Fruit fly (Drosophila melanogaster) whole organism, embryonic: ENCODE measurements around the gene her.
A peak's percentile ranks its signal among the peaks of the same experiment; 100 is the strongest.

Source experiments
- Atf3 ChIP-seq: fragments of 200-800 bp; sonication (Bioruptor generic); optimal IDR thresholded peaks from 3 replicates; lab custom pipeline; 2016; ENCODE audit warnings: missing biosample characterization, missing genetic modification characterization
- Awh ChIP-seq: fragments of 200-800 bp; sonication (Bioruptor generic); IDR thresholded peaks from 2 replicates; pipeline ENCODE4, ENCODE4 v1.3.6; 2022; ENCODE audit warnings: missing biosample characterization, missing genetic modification characterization
- CG11247 ChIP-seq: fragments of 200-800 bp; sonication (Bioruptor generic); IDR thresholded peaks from 2 replicates; pipeline ENCODE4 v1.3.6; 2022; ENCODE audit warnings: missing biosample characterization, missing genetic modification characterization
- CG11696 ChIP-seq: fragments of 200-800 bp; sonication (Bioruptor generic); IDR thresholded peaks from 2 replicates; pipeline ENCODE4 v1.3.6; 2022; ENCODE audit warnings: missing biosample characterization, missing genetic modification characterization
- CG11723 ChIP-seq: fragments of 200-800 bp; sonication (Bioruptor generic); optimal IDR thresholded peaks from 2 replicates; lab custom pipeline; 2017; ENCODE audit warnings: missing biosample characterization, mild to moderate bottlenecking, missing genetic modification characterization
- CG13123 ChIP-seq: fragments of 200-800 bp; sonication (Bioruptor generic); optimal IDR thresholded peaks from 2 replicates; lab custom pipeline; 2016; ENCODE audit warnings: missing biosample characterization, missing genetic modification characterization
- CG17328 ChIP-seq: fragments of 200-800 bp; sonication (Bioruptor generic); IDR thresholded peaks from 2 replicates; pipeline ENCODE4 v1.3.6; 2022; ENCODE audit warnings: missing biosample characterization, missing genetic modification characterization
- CG17361 ChIP-seq: fragments of 200-800 bp; sonication (Bioruptor generic); IDR thresholded peaks from 3 replicates; pipeline ENCODE4 v1.3.6; 2022; ENCODE audit warnings: missing biosample characterization, missing genetic modification characterization
- CG17912 ChIP-seq: fragments of 200-800 bp; sonication (Bioruptor generic); optimal IDR thresholded peaks from 2 replicates; lab custom pipeline; 2018; ENCODE audit warnings: missing biosample characterization, mild to moderate bottlenecking, missing genetic modification characterization
- CG1792 ChIP-seq: fragments of 200-800 bp; sonication (Bioruptor generic); optimal IDR thresholded peaks from 2 replicates; lab custom pipeline; 2016; ENCODE audit warnings: missing biosample characterization, missing genetic modification characterization
- CG18619 ChIP-seq: fragments of 200-800 bp; sonication (Bioruptor generic); optimal IDR thresholded peaks from 3 replicates; lab custom pipeline; 2017; ENCODE audit warnings: missing biosample characterization, mild to moderate bottlenecking, missing genetic modification characterization
- CG18764 ChIP-seq: fragments of 200-800 bp; sonication (Bioruptor generic); optimal IDR thresholded peaks from 3 replicates; lab custom pipeline; 2016; ENCODE audit warnings: missing biosample characterization, missing genetic modification characterization
- CG2120 ChIP-seq: fragments of 200-800 bp; sonication (Bioruptor generic); optimal IDR thresholded peaks from 3 replicates; lab custom pipeline; 2016; ENCODE audit warnings: missing biosample characterization, missing genetic modification characterization
- CG30431 ChIP-seq: fragments of 200-800 bp; sonication (Bioruptor generic); optimal IDR thresholded peaks from 2 replicates; lab custom pipeline; 2017; ENCODE audit warnings: missing biosample characterization, missing genetic modification characterization
- CG3065 ChIP-seq: fragments of 200-800 bp; sonication (Bioruptor generic); optimal IDR thresholded peaks from 2 replicates; lab custom pipeline; 2016; ENCODE audit warnings: missing biosample characterization, missing genetic modification characterization
- CG3407 ChIP-seq: fragments of 200-800 bp; sonication (Bioruptor generic); optimal IDR thresholded peaks from 2 replicates; lab custom pipeline; 2018; ENCODE audit warnings: missing biosample characterization, mild to moderate bottlenecking, missing genetic modification characterization
- CG34376 ChIP-seq: fragments of 200-800 bp; sonication (Bioruptor generic); optimal IDR thresholded peaks from 2 replicates; lab custom pipeline; 2018; ENCODE audit warnings: missing biosample characterization, mild to moderate bottlenecking, missing genetic modification characterization
- CG3726 ChIP-seq: fragments of 200-800 bp; sonication (Bioruptor generic); IDR thresholded peaks from 3 replicates; pipeline ENCODE4, ENCODE4 v1.3.6; 2022; ENCODE audit warnings: missing biosample characterization, missing genetic modification characterization
- CG3995 ChIP-seq: fragments of 200-800 bp; sonication (Bioruptor generic); optimal IDR thresholded peaks from 3 replicates; lab custom pipeline; 2016; ENCODE audit warnings: missing biosample characterization, missing genetic modification characterization
- CG4730 ChIP-seq: fragments of 200-800 bp; sonication (Bioruptor generic); IDR thresholded peaks from 2 replicates; pipeline ENCODE4 v1.3.6; 2022; ENCODE audit warnings: missing biosample characterization, missing genetic modification characterization
- CG8765 ChIP-seq: fragments of 200-800 bp; sonication (Bioruptor generic); IDR thresholded peaks from 2 replicates; pipeline ENCODE4 v1.3.6; 2022; ENCODE audit warnings: missing biosample characterization, missing genetic modification characterization
- CG9932 ChIP-seq: fragments of 200-800 bp; sonication (Bioruptor generic); IDR thresholded peaks from 2 replicates; pipeline ENCODE4 v1.3.6; 2022; ENCODE audit warnings: missing biosample characterization, missing genetic modification characterization
- CrebB ChIP-seq: fragments of 200-800 bp; sonication (Bioruptor generic); optimal IDR thresholded peaks from 3 replicates; lab custom pipeline; 2018; ENCODE audit warnings: missing biosample characterization, mild to moderate bottlenecking, missing genetic modification characterization
- D19A ChIP-seq: fragments of 200-800 bp; optimal IDR thresholded peaks from 3 replicates; lab custom pipeline; 2019; ENCODE audit warnings: missing biosample characterization, mild to moderate bottlenecking, missing genetic modification characterization, moderate library complexity
- Dip3 ChIP-seq: fragments of 200-800 bp; sonication (Bioruptor generic); optimal IDR thresholded peaks from 3 replicates; lab custom pipeline; 2016; ENCODE audit warnings: missing biosample characterization, missing genetic modification characterization
- Doc2 ChIP-seq: fragments of 200-800 bp; sonication (Bioruptor generic); IDR thresholded peaks from 2 replicates; pipeline ENCODE4 v1.3.6; 2022; ENCODE audit warnings: missing biosample characterization, missing genetic modification characterization
- HLH3B ChIP-seq: fragments of 200-800 bp; sonication (Bioruptor generic); IDR thresholded peaks from 2 replicates; pipeline ENCODE4 v1.3.6; 2022; ENCODE audit warnings: missing biosample characterization, missing genetic modification characterization
- Hmr ChIP-seq: fragments of 200-800 bp; sonication (Bioruptor generic); optimal IDR thresholded peaks from 3 replicates; lab custom pipeline; 2017; ENCODE audit warnings: mild to moderate bottlenecking, missing biosample characterization, missing genetic modification reagents, missing genetic modification characterization
- Hmx ChIP-seq: fragments of 200-800 bp; sonication (Bioruptor generic); optimal IDR thresholded peaks from 2 replicates; lab custom pipeline; 2016; ENCODE audit warnings: missing biosample characterization, missing genetic modification characterization
- Kr ChIP-seq: fragments of 200-800 bp; sonication (Bioruptor generic); optimal IDR thresholded peaks from 2 replicates; lab custom pipeline; 2017; ENCODE audit warnings: missing biosample characterization, mild to moderate bottlenecking, missing genetic modification characterization
- Mad ChIP-seq: fragments of 200-800 bp; sonication (Bioruptor generic); optimal IDR thresholded peaks from 2 replicates; lab custom pipeline; 2016; ENCODE audit warnings: missing biosample characterization, missing genetic modification characterization
- Nf-YA ChIP-seq: fragments of 200-800 bp; sonication (Bioruptor generic); IDR thresholded peaks from 2 replicates; pipeline ENCODE4 v1.3.6; 2022; ENCODE audit warnings: missing biosample characterization, missing genetic modification characterization
- PHDP ChIP-seq: fragments of 200-800 bp; sonication (Bioruptor generic); optimal IDR thresholded peaks from 3 replicates; lab custom pipeline; 2018; ENCODE audit warnings: missing biosample characterization, mild to moderate bottlenecking, missing genetic modification characterization, moderate library complexity
- Side ChIP-seq: fragments of 200-800 bp; sonication (Bioruptor generic); optimal IDR thresholded peaks from 2 replicates; lab custom pipeline; 2016; ENCODE audit warnings: missing biosample characterization, missing genetic modification characterization
- YL-1 ChIP-seq: fragments of 200-800 bp; sonication (Bioruptor generic); optimal IDR thresholded peaks from 3 replicates; lab custom pipeline; 2017; ENCODE audit warnings: missing biosample characterization, mild to moderate bottlenecking, missing genetic modification characterization
- bcd ChIP-seq: fragments of 200-800 bp; sonication (Bioruptor generic); optimal IDR thresholded peaks from 2 replicates; lab custom pipeline; 2017; ENCODE audit warnings: missing biosample characterization, mild to moderate bottlenecking, missing genetic modification characterization
- corto ChIP-seq: fragments of 200-800 bp; sonication (Bioruptor generic); optimal IDR thresholded peaks from 2 replicates; lab custom pipeline; 2016; ENCODE audit warnings: missing biosample characterization, mild to moderate bottlenecking, missing genetic modification characterization, moderate library complexity
- croc ChIP-seq: fragments of 200-800 bp; sonication (Bioruptor generic); conservative IDR thresholded peaks from 3 replicates; pipeline ENCODE4 v1.3.6; 2022; ENCODE audit warnings: missing biosample characterization, missing genetic modification characterization
- cwo ChIP-seq: fragments of 200-800 bp; sonication (Bioruptor generic); optimal IDR thresholded peaks from 3 replicates; lab custom pipeline; 2017; ENCODE audit warnings: missing biosample characterization, missing genetic modification characterization, mild to moderate bottlenecking, moderate library complexity, missing genetic modification reagents
- ham ChIP-seq: fragments of 200-800 bp; sonication (Bioruptor generic); IDR thresholded peaks from 2 replicates; pipeline ENCODE4 v1.3.6; 2022; ENCODE audit warnings: missing biosample characterization, missing genetic modification characterization
- lmd ChIP-seq: fragments of 200-800 bp; sonication (Bioruptor generic); IDR thresholded peaks from 2 replicates; pipeline ENCODE4 v1.3.6; 2022; ENCODE audit warnings: missing biosample characterization, missing genetic modification characterization
- nerfin-2 ChIP-seq: fragments of 200-800 bp; sonication (Bioruptor generic); IDR thresholded peaks from 2 replicates; pipeline ENCODE4 v1.3.6; 2022; ENCODE audit warnings: missing biosample characterization, missing genetic modification characterization; ENCODE audit not compliant: partially characterized antibody
- odd ChIP-seq: fragments of 200-800 bp; sonication (Bioruptor generic); optimal IDR thresholded peaks from 2 replicates; lab custom pipeline; 2017; ENCODE audit warnings: missing biosample characterization, mild to moderate bottlenecking, missing genetic modification characterization
- pita ChIP-seq: fragments of 200-800 bp; sonication (Bioruptor generic); optimal IDR thresholded peaks from 2 replicates; lab custom pipeline; 2017; ENCODE audit warnings: missing biosample characterization, mild to moderate bottlenecking, missing genetic modification characterization
- pros ChIP-seq: fragments of 200-800 bp; sonication (Bioruptor generic); optimal IDR thresholded peaks from 3 replicates; lab custom pipeline; 2019; ENCODE audit warnings: missing biosample characterization, mild to moderate bottlenecking, missing genetic modification characterization, moderate library complexity
- row ChIP-seq: fragments of 200-800 bp; sonication (Bioruptor generic); IDR thresholded peaks from 3 replicates; pipeline ENCODE4 v1.3.6; 2022; ENCODE audit warnings: missing biosample characterization, missing genetic modification characterization
- sisA ChIP-seq: fragments of 200-800 bp; sonication (Bioruptor generic); IDR thresholded peaks from 2 replicates; pipeline ENCODE4 v1.3.6; 2022; ENCODE audit warnings: missing biosample characterization, missing genetic modification characterization
- sna ChIP-seq: fragments of 200-800 bp; sonication (Bioruptor generic); IDR thresholded peaks from 2 replicates; pipeline ENCODE4 v1.3.6; 2022; ENCODE audit warnings: missing biosample characterization, missing genetic modification characterization; ENCODE audit not compliant: partially characterized antibody
- stwl ChIP-seq: fragments of 200-800 bp; sonication (Bioruptor generic); optimal IDR thresholded peaks from 3 replicates; lab custom pipeline; 2018; ENCODE audit warnings: missing biosample characterization, mild to moderate bottlenecking, missing genetic modification characterization, moderate library complexity
- tup ChIP-seq: fragments of 200-800 bp; sonication (Bioruptor generic); optimal IDR thresholded peaks from 2 replicates; lab custom pipeline; 2016; ENCODE audit warnings: missing biosample characterization, mild to moderate bottlenecking, missing genetic modification characterization, moderate library complexity
- vvl ChIP-seq: fragments of 200-800 bp; sonication (Bioruptor generic); IDR thresholded peaks from 2 replicates; pipeline ENCODE4 v1.3.6; 2022; ENCODE audit warnings: missing biosample characterization, missing genetic modification characterization
- zen2 ChIP-seq: fragments of 200-800 bp; sonication (Bioruptor generic); IDR thresholded peaks from 3 replicates; pipeline ENCODE4 v1.3.6; 2022; ENCODE audit warnings: missing biosample characterization, missing genetic modification characterization; ENCODE audit not compliant: partially characterized antibody
- zfh2 ChIP-seq: fragments of 200-800 bp; sonication (Bioruptor generic); optimal IDR thresholded peaks from 2 replicates; lab custom pipeline; 2016; ENCODE audit warnings: missing biosample characterization, missing genetic modification characterization

The her gene

dm6 chr2L:16709693-16710092, 32.7 kb downstream of the her start (continued):
- TF ChIP-seq Dip3 (no peak), zfh2 (no peak), Side (no peak), Hmx (GFP tag; lab: Kevin White, UChicago) (no peak), croc (GFP tag; lab: Robert Waterston, UW) (no peak), Nf-YA (GFP tag; lab: Robert Waterston, UW) (peak; percentile 61; the same call in 1 of the 2 replicates), HLH3B (GFP tag; lab: Robert Waterston, UW) (peak; percentile 85), tup (GFP tag; lab: Kevin White, UChicago) (no peak), YL-1 (GFP tag; lab: Kevin White, UChicago) (no peak), CG13123 (GFP tag; lab: Kevin White, UChicago) (no peak), Mad (no peak), sna (GFP tag; lab: Robert Waterston, UW) (no peak), CG3065 (no peak), Kr (GFP tag; lab: Kevin White, UChicago) (no peak), CG30431 (GFP tag; lab: Kevin White, UChicago) (peak; percentile 38), cwo (GFP tag; lab: Kevin White, UChicago) (no peak), CG4730 (GFP tag; lab: Robert Waterston, UW) (no peak), Doc2 (GFP tag; lab: Robert Waterston, UW) (no peak), sisA (GFP tag; lab: Robert Waterston, UW) (peak; percentile 84), CrebB (tag; lab: Kevin White, UChicago) (peak; percentile 0), vvl (peak; percentile 86), ham (GFP tag; lab: Robert Waterston, UW) (no peak), CG11696 (GFP tag; lab: Robert Waterston, UW) (no peak), CG8765 (no peak), CG3407 (peak; percentile 68), zen2 (GFP tag; lab: Robert Waterston, UW) (no peak), CG11723 (GFP tag; lab: Kevin White, UChicago) (peak; percentile 49), Atf3 (no peak), nerfin-2 (GFP tag; lab: Robert Waterston, UW) (no peak), bcd (GFP tag; lab: Kevin White, UChicago) (no peak), CG2120 (GFP tag; lab: Kevin White, UChicago) (peak; percentile 39), CG11247 (GFP tag; lab: Robert Waterston, UW) (peak; percentile 64), CG17361 (no peak), Hmr (GFP tag; lab: Kevin White, UChicago) (peak; percentile 64), pita (no peak), CG17912 (no peak), Awh (GFP tag; lab: Robert Waterston, UW) (no peak), pros (GFP tag; lab: Kevin White, UChicago) (no peak), CG3995 (no peak), lmd (GFP tag; lab: Robert Waterston, UW) (peak; percentile 81), CG18619 (GFP tag; lab: Kevin White, UChicago) (peak; percentile 49), CG34376 (GFP tag; lab: Kevin White, UChicago) (no peak), PHDP (tag; lab: Kevin White, UChicago) (peak; percentile 81), odd (GFP tag; lab: Kevin White, UChicago) (peak; percentile 22), CG17328 (peak; percentile 88), D19A (tag; lab: Kevin White, UChicago) (peak; percentile 66), row (GFP tag; lab: Robert Waterston, UW) (peak; percentile 91), CG18764 (GFP tag; lab: Kevin White, UChicago) (no peak), CG1792 (GFP tag; lab: Kevin White, UChicago) (peak; percentile 42), CG9932 (peak; percentile 74), CG3726 (GFP tag; lab: Robert Waterston, UW) (no peak), corto (GFP tag; lab: Kevin White, UChicago) (no peak), stwl (tag; lab: Kevin White, UChicago) (no peak)
